Worm (Caenorhabditis elegans): ENCODE measurements around the gene cht-4.
A peak's percentile ranks its signal among the peaks of the same experiment; 100 is the strongest.

DNA sequence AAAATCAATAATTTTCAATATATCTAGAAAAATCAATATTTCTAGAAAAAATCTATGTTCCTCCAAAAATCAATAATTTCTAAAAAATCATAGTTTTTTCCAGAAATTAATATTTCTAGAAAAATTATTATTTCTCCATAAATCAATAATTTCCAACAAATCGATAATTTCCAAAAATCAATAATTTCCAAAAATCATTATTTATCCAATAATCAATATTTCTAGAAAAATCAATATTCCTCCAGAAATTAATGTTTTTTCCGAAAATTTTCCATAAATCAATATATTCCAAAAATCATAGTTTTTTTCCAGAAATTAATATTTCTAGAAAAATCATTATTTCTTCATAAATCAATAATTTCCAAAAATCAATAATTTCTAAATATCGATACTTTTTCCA lies 5.8 kb upstream of the cht-4 start:
- TF ChIP-seq cog-1 (tag; optimal IDR thresholded peaks at IDR 0.05) (no peak), med-1 (GFP tag; optimal IDR thresholded peaks at IDR 0.05; ENCODE audit: insufficient read depth) (no peak), ztf-23 (GFP tag; IDR thresholded peaks at IDR 0.05) (no peak), ref-1 (GFP tag; conservative IDR thresholded peaks at IDR 0.05) (no peak), flt-1 (GFP tag; IDR thresholded peaks at IDR 0.05) (no peak), tab-1 (GFP tag; IDR thresholded peaks at IDR 0.05) (no peak), T22C8.4 (GFP tag; IDR thresholded peaks at IDR 0.05) (peak; percentile 67)

All from whole organism, midembryonic.